Worm (Caenorhabditis elegans) whole organism, mixed stage, embryonic: Measurements from ENCODE around the gene srh-33.

Experiments used
- bed-3 ChIP-seq: fragments of 200-800 bp; sonication (Bioruptor generic); optimal IDR thresholded peaks from 3 replicates; lab custom pipeline; 2018; ENCODE audit warnings: mild to moderate bottlenecking, missing genetic modification characterization, moderate library complexity, missing compliant biosample characterization
- blmp-1 ChIP-seq: fragments of 150-350 bp; optimal IDR thresholded peaks from 2 replicates; lab custom pipeline; 2014; ENCODE audit warnings: missing biosample characterization, missing genetic modification characterization
- ces-1 ChIP-seq: fragments of 150-350 bp; optimal IDR thresholded peaks from 2 replicates; lab custom pipeline; 2014; ENCODE audit warnings: missing biosample characterization, missing genetic modification reagents, missing genetic modification characterization
- elt-1 ChIP-seq: sonication (generic microtip); optimal IDR thresholded peaks from 2 replicates; lab custom pipeline; 2017; ENCODE audit warnings: missing genetic modification characterization, mild to moderate bottlenecking, missing compliant biosample characterization, antibody characterized with exemption, moderate library complexity, borderline replicate concordance; ENCODE audit not compliant: insufficient read depth
- hlh-1 ChIP-seq: fragments of 150-350 bp; optimal IDR thresholded peaks from 2 replicates; lab custom pipeline; 2014; ENCODE audit warnings: missing biosample characterization, missing genetic modification reagents, missing genetic modification characterization
- lin-13 ChIP-seq: fragments of 150-350 bp; optimal IDR thresholded peaks from 2 replicates; lab custom pipeline; 2014; ENCODE audit warnings: missing biosample characterization, missing genetic modification characterization
- lsy-2 ChIP-seq: fragments of 150-350 bp; optimal IDR thresholded peaks from 2 replicates; lab custom pipeline; 2014; ENCODE audit warnings: missing biosample characterization, missing genetic modification characterization
- mep-1 ChIP-seq: fragments of 150-350 bp; optimal IDR thresholded peaks from 2 replicates; lab custom pipeline; 2017; ENCODE audit warnings: missing biosample characterization, missing genetic modification reagents, missing genetic modification characterization, inconsistent platforms
- sem-2 ChIP-seq: fragments of 200-800 bp; sonication (Bioruptor generic); optimal IDR thresholded peaks from 2 replicates; lab custom pipeline; 2018; ENCODE audit warnings: mild to moderate bottlenecking, missing genetic modification characterization, missing compliant biosample characterization
- snpc-4 ChIP-seq: fragments of 150-350 bp; optimal IDR thresholded peaks from 2 replicates; lab custom pipeline; 2014; ENCODE audit warnings: missing biosample characterization, missing genetic modification characterization
- sptf-1 ChIP-seq: sonication (generic microtip); optimal IDR thresholded peaks from 2 replicates; lab custom pipeline; 2017; ENCODE audit warnings: mild to moderate bottlenecking, missing genetic modification characterization, moderate library complexity, missing compliant biosample characterization
- unc-39 ChIP-seq: fragments of 150-350 bp; optimal IDR thresholded peaks from 2 replicates; lab custom pipeline; 2014; ENCODE audit warnings: missing biosample characterization, missing genetic modification characterization
- unc-62 ChIP-seq: fragments of 150-350 bp; optimal IDR thresholded peaks from 2 replicates; lab custom pipeline; 2014; ENCODE audit warnings: missing biosample characterization, missing genetic modification reagents, missing genetic modification characterization

DNA sequence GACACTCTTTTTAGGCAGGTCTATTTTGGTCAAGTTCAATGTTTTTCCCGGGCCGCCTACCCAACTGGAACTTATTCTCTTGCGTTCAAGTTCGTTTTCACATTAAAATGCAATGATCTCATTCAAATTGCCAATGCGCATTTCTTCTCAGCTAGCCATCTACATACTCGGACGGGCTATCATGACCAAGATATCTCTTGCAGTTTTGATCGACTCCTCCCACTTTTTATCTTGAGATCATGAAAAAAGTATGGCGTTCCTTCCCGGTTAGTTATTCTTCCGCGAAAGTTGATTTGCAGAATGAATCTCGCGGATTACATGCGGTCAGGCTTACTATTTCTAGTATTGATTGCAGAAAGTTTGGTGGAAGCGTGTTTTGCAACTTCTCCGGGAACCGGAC is 9.2 kb downstream of the srh-33 start, which contains the start of gene B0554.2:
- TF ChIP-seq unc-62 (no peak), ces-1 (GFP tag; lab: Kevin White, UChicago) (no peak), lsy-2 (no peak), mep-1 (tag; lab: Kevin White, UChicago) (no peak), unc-39 (no peak), sptf-1 (no peak), bed-3 (GFP tag; lab: Kevin White, UChicago) (no peak), elt-1 (tag; lab: Kevin White, UChicago) (no peak), hlh-1 (tag; lab: Kevin White, UChicago) (no peak), sem-2 (GFP tag; lab: Kevin White, UChicago) (no peak), snpc-4 (tag; lab: Kevin White, UChicago) (no peak), blmp-1 (tag; lab: Kevin White, UChicago) (no peak), lin-13 (tag; lab: Kevin White, UChicago) (no peak)
